Fruit fly (Drosophila melanogaster) whole organism, embryonic: ENCODE data around the gene CG43880.

Experiments
- Atf-2 ChIP-seq: fragments of 200-800 bp; sonication (Bioruptor generic); optimal IDR thresholded peaks from 2 replicates; lab custom pipeline; 2016; ENCODE audit warnings: missing biosample characterization, missing genetic modification characterization
- B-H1 ChIP-seq: fragments of 200-800 bp; sonication (Bioruptor generic); IDR thresholded peaks from 3 replicates; pipeline ENCODE4 v1.3.6; 2022; ENCODE audit warnings: missing biosample characterization, missing genetic modification characterization
- CG11093 ChIP-seq: fragments of 200-800 bp; sonication (Bioruptor generic); IDR thresholded peaks from 3 replicates; pipeline ENCODE4 v1.3.6; 2022; ENCODE audit warnings: missing biosample characterization, missing genetic modification characterization
- CG11695 ChIP-seq: fragments of 200-800 bp; sonication (Bioruptor generic); IDR thresholded peaks from 3 replicates; pipeline ENCODE4 v1.3.6; 2022; ENCODE audit warnings: missing biosample characterization, missing genetic modification characterization
- CG14710 ChIP-seq: fragments of 200-800 bp; sonication (Bioruptor generic); optimal IDR thresholded peaks from 3 replicates; lab custom pipeline; 2019; ENCODE audit warnings: missing biosample characterization, mild to moderate bottlenecking, missing genetic modification characterization, moderate library complexity
- CG15514 ChIP-seq: fragments of 200-800 bp; sonication (Bioruptor generic); optimal IDR thresholded peaks from 3 replicates; lab custom pipeline; 2017; ENCODE audit warnings: missing biosample characterization, missing genetic modification characterization, mild to moderate bottlenecking, moderate library complexity, missing genetic modification reagents
- CG1647 ChIP-seq: fragments of 200-800 bp; sonication (Bioruptor generic); optimal IDR thresholded peaks from 3 replicates; lab custom pipeline; 2016; ENCODE audit warnings: missing biosample characterization, missing genetic modification characterization
- CG17385 ChIP-seq: fragments of 200-800 bp; sonication (Bioruptor generic); optimal IDR thresholded peaks from 3 replicates; lab custom pipeline; 2018; ENCODE audit warnings: missing biosample characterization, mild to moderate bottlenecking, missing genetic modification characterization
- CG17612 ChIP-seq: fragments of 200-800 bp; sonication (Bioruptor generic); IDR thresholded peaks from 2 replicates; pipeline ENCODE4 v1.3.6; 2022; ENCODE audit warnings: missing biosample characterization, missing genetic modification characterization
- CG1792 ChIP-seq: fragments of 200-800 bp; sonication (Bioruptor generic); optimal IDR thresholded peaks from 2 replicates; lab custom pipeline; 2016; ENCODE audit warnings: missing biosample characterization, missing genetic modification characterization
- CG1832 ChIP-seq: fragments of 200-800 bp; sonication (Bioruptor generic); optimal IDR thresholded peaks from 2 replicates; lab custom pipeline; 2017; ENCODE audit warnings: missing biosample characterization, mild to moderate bottlenecking, missing genetic modification characterization, inconsistent platforms
- CG2120 ChIP-seq: fragments of 200-800 bp; sonication (Bioruptor generic); optimal IDR thresholded peaks from 3 replicates; lab custom pipeline; 2016; ENCODE audit warnings: missing biosample characterization, missing genetic modification characterization
- CG2129 ChIP-seq: fragments of 200-800 bp; sonication (Bioruptor generic); IDR thresholded peaks from 2 replicates; pipeline ENCODE4 v1.3.6; 2022; ENCODE audit warnings: missing biosample characterization, missing genetic modification characterization; ENCODE audit not compliant: partially characterized antibody
- CG31388 ChIP-seq: fragments of 200-800 bp; sonication (Bioruptor generic); optimal IDR thresholded peaks from 2 replicates; lab custom pipeline; 2016; ENCODE audit warnings: missing biosample characterization, missing genetic modification characterization
- CG32767 ChIP-seq: fragments of 200-800 bp; sonication (Bioruptor generic); IDR thresholded peaks from 2 replicates; pipeline ENCODE4 v1.3.6; 2022; ENCODE audit warnings: missing biosample characterization, missing genetic modification characterization
- CG34376 ChIP-seq: fragments of 200-800 bp; sonication (Bioruptor generic); optimal IDR thresholded peaks from 2 replicates; lab custom pipeline; 2018; ENCODE audit warnings: missing biosample characterization, mild to moderate bottlenecking, missing genetic modification characterization
- CG3838 ChIP-seq: fragments of 200-800 bp; sonication (Bioruptor generic); optimal IDR thresholded peaks from 3 replicates; lab custom pipeline; 2016; ENCODE audit warnings: missing biosample characterization, missing genetic modification characterization
- CG4282 ChIP-seq: fragments of 200-800 bp; sonication (Bioruptor generic); optimal IDR thresholded peaks from 2 replicates; lab custom pipeline; 2016; ENCODE audit warnings: missing biosample characterization, missing genetic modification characterization
- CG7786 ChIP-seq: fragments of 200-800 bp; sonication (Bioruptor generic); optimal IDR thresholded peaks from 2 replicates; lab custom pipeline; 2016; ENCODE audit warnings: missing biosample characterization, missing genetic modification characterization
- CG9817 ChIP-seq: fragments of 200-800 bp; sonication (Bioruptor generic); optimal IDR thresholded peaks from 2 replicates; lab custom pipeline; 2018; ENCODE audit warnings: missing biosample characterization, mild to moderate bottlenecking, missing genetic modification characterization, moderate library complexity
- Chrac-16 ChIP-seq: fragments of 200-800 bp; sonication (Bioruptor generic); optimal IDR thresholded peaks from 3 replicates; lab custom pipeline; 2016; ENCODE audit warnings: missing biosample characterization, missing genetic modification characterization
- Dad ChIP-seq: fragments of 200-800 bp; sonication (Bioruptor generic); optimal IDR thresholded peaks from 3 replicates; lab custom pipeline; 2016; ENCODE audit warnings: missing biosample characterization, missing genetic modification characterization
- Doc2 ChIP-seq: fragments of 200-800 bp; sonication (Bioruptor generic); IDR thresholded peaks from 2 replicates; pipeline ENCODE4 v1.3.6; 2022; ENCODE audit warnings: missing biosample characterization, missing genetic modification characterization
- Eip74EF ChIP-seq, 2 experiments: fragments of 200-800 bp in 1 of 2; fragments of >200 bp in 1 of 2; sonication (Bioruptor generic) in 1 of 2; optimal IDR thresholded peaks; 2 replicates each; lab custom pipeline; 2017 to 2019; ENCODE audit warnings: missing biosample characterization in 2 of 2, missing genetic modification characterization in 2 of 2, mild to moderate bottlenecking in 1 of 2, moderate library complexity in 1 of 2
- GATAe ChIP-seq: fragments of 200-800 bp; sonication (Bioruptor generic); conservative IDR thresholded peaks from 2 replicates; pipeline ENCODE4 v1.3.6; 2022; ENCODE audit warnings: missing biosample characterization, missing genetic modification characterization
- Jarid2 ChIP-seq: fragments of 200-800 bp; sonication (Bioruptor generic); optimal IDR thresholded peaks from 3 replicates; lab custom pipeline; 2017; ENCODE audit warnings: mild to moderate bottlenecking, missing biosample characterization, missing genetic modification reagents, missing genetic modification characterization
- NFAT ChIP-seq: fragments of 200-800 bp; sonication (Bioruptor generic); IDR thresholded peaks from 2 replicates; pipeline ENCODE4 v1.3.6; 2022; ENCODE audit warnings: missing biosample characterization, missing genetic modification characterization
- Nf-YB ChIP-seq: fragments of 200-800 bp; sonication (Bioruptor generic); optimal IDR thresholded peaks from 3 replicates; lab custom pipeline; 2019; ENCODE audit warnings: missing biosample characterization, mild to moderate bottlenecking, missing genetic modification characterization, moderate library complexity
- Poxn ChIP-seq: fragments of 200-800 bp; sonication (Bioruptor generic); IDR thresholded peaks from 2 replicates; pipeline ENCODE4 v1.3.6; 2022; ENCODE audit warnings: missing biosample characterization, missing genetic modification characterization
- Sry-β ChIP-seq: fragments of 200-800 bp; sonication (Bioruptor generic); optimal IDR thresholded peaks from 2 replicates; lab custom pipeline; 2018; ENCODE audit warnings: missing biosample characterization, mild to moderate bottlenecking, missing genetic modification characterization, moderate library complexity
- TFAM ChIP-seq: fragments of 200-800 bp; sonication (Bioruptor generic); optimal IDR thresholded peaks from 2 replicates; lab custom pipeline; 2017; ENCODE audit warnings: missing biosample characterization, missing genetic modification characterization, inconsistent platforms
- bigmax ChIP-seq: fragments of 200-800 bp; sonication (Bioruptor generic); optimal IDR thresholded peaks from 2 replicates; lab custom pipeline; 2018; ENCODE audit warnings: missing biosample characterization, mild to moderate bottlenecking, missing genetic modification characterization
- bsh ChIP-seq, 2 experiments: fragments of 200-800 bp; sonication (Bioruptor generic); optimal IDR thresholded peaks; 2 replicates each; lab custom pipeline; 2017 to 2018; ENCODE audit warnings: mild to moderate bottlenecking in 2 of 2, missing biosample characterization in 2 of 2, missing genetic modification characterization in 2 of 2, moderate library complexity in 1 of 2
- exex ChIP-seq: fragments of 200-800 bp; sonication (Bioruptor generic); optimal IDR thresholded peaks from 4 replicates; lab custom pipeline; 2018; ENCODE audit warnings: missing biosample characterization, mild to moderate bottlenecking, missing genetic modification characterization, moderate library complexity
- fd64A ChIP-seq: fragments of 200-800 bp; sonication (Bioruptor generic); optimal IDR thresholded peaks from 3 replicates; lab custom pipeline; 2018; ENCODE audit warnings: missing biosample characterization, mild to moderate bottlenecking, missing genetic modification characterization
- gfzf ChIP-seq: fragments of 200-800 bp; sonication (Bioruptor generic); optimal IDR thresholded peaks from 2 replicates; lab custom pipeline; 2016; ENCODE audit warnings: missing biosample characterization, mild to moderate bottlenecking, missing genetic modification characterization, moderate library complexity
- lbe ChIP-seq: fragments of 200-800 bp; sonication (Bioruptor generic); optimal IDR thresholded peaks from 2 replicates; lab custom pipeline; 2016; ENCODE audit warnings: missing biosample characterization, mild to moderate bottlenecking, missing genetic modification characterization
- lmd ChIP-seq: fragments of 200-800 bp; sonication (Bioruptor generic); IDR thresholded peaks from 2 replicates; pipeline ENCODE4 v1.3.6; 2022; ENCODE audit warnings: missing biosample characterization, missing genetic modification characterization
- maf-S ChIP-seq: fragments of 200-800 bp; sonication (Bioruptor generic); optimal IDR thresholded peaks from 2 replicates; lab custom pipeline; 2016; ENCODE audit warnings: missing biosample characterization, missing genetic modification characterization
- mld ChIP-seq: fragments of 200-800 bp; sonication (Bioruptor generic); IDR thresholded peaks from 3 replicates; pipeline ENCODE4 v1.3.6; 2022; ENCODE audit warnings: missing biosample characterization, missing genetic modification characterization; ENCODE audit not compliant: partially characterized antibody
- pnt ChIP-seq: fragments of 200-800 bp; sonication (Bioruptor generic); optimal IDR thresholded peaks from 3 replicates; lab custom pipeline; 2016; ENCODE audit warnings: missing biosample characterization, missing genetic modification characterization
- sc ChIP-seq, 3 experiments: fragments of >200 bp in 2 of 3; fragments of 200-800 bp in 1 of 3; sonication (Bioruptor generic) in 1 of 3; optimal IDR thresholded peaks; 2 replicates in 2 of 3; 3 replicates in 1 of 3; lab custom pipeline; 2017; ENCODE audit warnings: mild to moderate bottlenecking in 1 of 3, missing biosample characterization in 1 of 3, missing genetic modification characterization in 1 of 3, missing genetic modification reagents in 1 of 3
- sd ChIP-seq: fragments of 200-800 bp; sonication (Bioruptor generic); optimal IDR thresholded peaks from 3 replicates; lab custom pipeline; 2018; ENCODE audit warnings: missing biosample characterization, mild to moderate bottlenecking, missing genetic modification characterization, moderate library complexity
- slbo ChIP-seq: fragments of 200-800 bp; sonication (Bioruptor generic); IDR thresholded peaks from 2 replicates; pipeline ENCODE4 v1.3.6; 2022; ENCODE audit warnings: missing biosample characterization, missing genetic modification characterization
- so ChIP-seq: fragments of 200-800 bp; sonication (Bioruptor generic); IDR thresholded peaks from 3 replicates; pipeline ENCODE4 v1.3.6; 2022; ENCODE audit warnings: missing biosample characterization, missing genetic modification characterization
- sqz ChIP-seq: fragments of 200-800 bp; sonication (Bioruptor generic); optimal IDR thresholded peaks from 3 replicates; lab custom pipeline; 2018; ENCODE audit warnings: missing biosample characterization, mild to moderate bottlenecking, missing genetic modification characterization
- unpg ChIP-seq: fragments of 200-800 bp; sonication (Bioruptor generic); optimal IDR thresholded peaks from 3 replicates; lab custom pipeline; 2018; ENCODE audit warnings: missing biosample characterization, mild to moderate bottlenecking, missing genetic modification characterization, moderate library complexity
- vnd ChIP-seq: fragments of 200-800 bp; sonication (Bioruptor generic); IDR thresholded peaks from 3 replicates; pipeline ENCODE4 v1.3.6; 2022; ENCODE audit warnings: missing biosample characterization, missing genetic modification characterization; ENCODE audit not compliant: partially characterized antibody
- zen ChIP-seq: fragments of 200-800 bp; sonication (Bioruptor generic); optimal IDR thresholded peaks from 3 replicates; lab custom pipeline; 2018; ENCODE audit warnings: missing biosample characterization, mild to moderate bottlenecking, missing genetic modification characterization, moderate library complexity

The CG43880 gene

dm6 chr3L:7938638-7939037 lies 7.5 kb downstream of the CG43880 start (continued):
- TF ChIP-seq mld (no peak), NFAT (no peak), so (GFP tag; lab: Robert Waterston, UW) (no peak), bsh (GFP tag; optimal IDR thresholded peaks at IDR 0.05; lab: Kevin White, UChicago) (peak in 1 of 2 experiments; percentile 14)

dm6 chr3L:7935933-7936494 lies 10.1 kb downstream of the CG43880 start, which contains the start of the genes syd and Srp9:
Gene syd, minus strand, starts transcription at chr3L:7936120.
Gene Srp9, plus strand, starts transcription at chr3L:7936373.
- TF ChIP-seq CG11093 (GFP tag; lab: Robert Waterston, UW) (no peak), vnd (no peak), Jarid2 (GFP tag; lab: Kevin White, UChicago) (no peak), CG1832 (GFP tag; lab: Kevin White, UChicago) (no peak), CG32767 (no peak), CG11695 (no peak), TFAM (GFP tag; lab: Kevin White, UChicago) (no peak), Atf-2 (no peak), CG17385 (no peak), unpg (GFP tag; lab: Kevin White, UChicago) (no peak), fd64A (GFP tag; lab: Kevin White, UChicago) (no peak), sc (optimal IDR thresholded peaks at IDR 0.05; lab: Kevin White, UChicago) (no peak), sc (GFP tag; optimal IDR thresholded peaks at IDR 0.05; lab: Kevin White, UChicago) (no peak), pnt (GFP tag; lab: Kevin White, UChicago) (no peak), CG3838 (GFP tag; lab: Kevin White, UChicago) (no peak), CG1647 (GFP tag; lab: Kevin White, UChicago) (no peak), B-H1 (GFP tag; lab: Robert Waterston, UW) (no peak), maf-S (GFP tag; lab: Kevin White, UChicago) (no peak), GATAe (GFP tag; lab: Robert Waterston, UW) (no peak), lmd (GFP tag; lab: Robert Waterston, UW) (no peak), CG34376 (GFP tag; lab: Kevin White, UChicago) (no peak), CG4282 (no peak), CG2120 (no peak), sqz (no peak), Poxn (GFP tag; lab: Robert Waterston, UW) (no peak), gfzf (GFP tag; lab: Kevin White, UChicago) (peak; percentile 75), sd (tag; lab: Kevin White, UChicago) (peak; percentile 58), Chrac-16 (GFP tag; lab: Kevin White, UChicago) (no peak), Eip74EF (GFP tag; optimal IDR thresholded peaks at IDR 0.05; lab: Kevin White, UChicago) (no peak), zen (tag; lab: Kevin White, UChicago) (no peak), slbo (GFP tag; lab: Robert Waterston, UW) (no peak), Nf-YB (GFP tag; lab: Kevin White, UChicago) (no peak), Doc2 (GFP tag; lab: Robert Waterston, UW) (no peak), CG31388 (no peak), bigmax (no peak), exex (tag; lab: Kevin White, UChicago) (peak; percentile 36), Sry-β (peak; percentile 1), lbe (GFP tag; lab: Kevin White, UChicago) (peak; percentile 25), CG2129 (GFP tag; lab: Robert Waterston, UW) (no peak), CG1792 (no peak), CG14710 (peak; percentile 64), CG17612 (GFP tag; lab: Robert Waterston, UW) (no peak), CG7786 (GFP tag; lab: Kevin White, UChicago) (no peak), CG15514 (GFP tag; lab: Kevin White, UChicago) (peak; percentile 45), Dad (GFP tag; lab: Kevin White, UChicago) (no peak), CG9817 (no peak)
